Worm (Caenorhabditis elegans): ENCODE results near the gene C03E10.1.

DNA sequence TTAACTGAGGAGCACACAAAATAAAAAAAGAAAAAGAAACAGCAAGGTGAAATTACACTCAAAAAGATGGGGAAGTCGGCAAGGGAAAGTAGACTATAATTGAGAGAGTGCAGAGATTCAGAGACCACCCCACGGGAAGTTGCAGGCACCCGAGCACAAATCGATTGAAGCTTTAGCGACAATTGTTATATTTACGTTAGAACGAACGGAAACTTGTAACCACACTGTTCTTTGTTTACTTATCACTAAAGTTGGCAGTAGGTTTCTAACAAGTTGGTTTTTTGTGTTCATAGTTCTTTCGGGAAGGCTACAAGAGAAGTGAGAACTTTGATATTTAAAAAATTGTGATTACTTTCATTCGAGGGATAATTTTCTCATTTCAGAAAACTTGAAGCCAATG lies 30.7 kb downstream of the C03E10.1 start, which contains the start of gene F47G9.4:
- TF ChIP-seq nhr-25 (tag; optimal IDR thresholded peaks at IDR 0.05) (no peak), fkh-10 (GFP tag; optimal IDR thresholded peaks at IDR 0.05) (no peak), zag-1 (tag; optimal IDR thresholded peaks at IDR 0.05) (no peak), elt-3 (tag; optimal IDR thresholded peaks at IDR 0.05) (no peak), R02D3.7 (tag; optimal IDR thresholded peaks at IDR 0.05) (no peak), nhr-237 (tag; optimal IDR thresholded peaks at IDR 0.05) (no peak), fos-1 (tag; optimal IDR thresholded peaks at IDR 0.05) (no peak)

Data from whole organism, L3 larva.